Worm (Caenorhabditis elegans) whole organism, L2 larva: ENCODE measurements around the gene twk-8.
A peak's percentile ranks its signal among the peaks of the same experiment; 100 is the strongest.

Experiments used
- F13H6.1 ChIP-seq: sonication (generic microtip); optimal IDR thresholded peaks from 2 replicates; lab custom pipeline; 2016; ENCODE audit warnings: missing genetic modification characterization, missing compliant biosample characterization
- lin-13 ChIP-seq: fragments of 150-350 bp; optimal IDR thresholded peaks from 2 replicates; lab custom pipeline; 2014; ENCODE audit warnings: missing biosample characterization, missing genetic modification reagents, missing genetic modification characterization
- mab-5 ChIP-seq: fragments of 150-350 bp; optimal IDR thresholded peaks from 2 replicates; lab custom pipeline; 2014; ENCODE audit warnings: missing biosample characterization, missing genetic modification characterization
- nhr-10 ChIP-seq: sonication (generic microtip); optimal IDR thresholded peaks from 2 replicates; lab custom pipeline; 2017; ENCODE audit warnings: missing biosample characterization, missing genetic modification characterization
- nhr-11 ChIP-seq: fragments of 150-350 bp; optimal IDR thresholded peaks from 2 replicates; lab custom pipeline; 2014; ENCODE audit warnings: missing biosample characterization, missing genetic modification characterization
- ztf-11 ChIP-seq: sonication (generic microtip); optimal IDR thresholded peaks from 2 replicates; lab custom pipeline; 2017; ENCODE audit warnings: missing biosample characterization, missing genetic modification characterization

DNA sequence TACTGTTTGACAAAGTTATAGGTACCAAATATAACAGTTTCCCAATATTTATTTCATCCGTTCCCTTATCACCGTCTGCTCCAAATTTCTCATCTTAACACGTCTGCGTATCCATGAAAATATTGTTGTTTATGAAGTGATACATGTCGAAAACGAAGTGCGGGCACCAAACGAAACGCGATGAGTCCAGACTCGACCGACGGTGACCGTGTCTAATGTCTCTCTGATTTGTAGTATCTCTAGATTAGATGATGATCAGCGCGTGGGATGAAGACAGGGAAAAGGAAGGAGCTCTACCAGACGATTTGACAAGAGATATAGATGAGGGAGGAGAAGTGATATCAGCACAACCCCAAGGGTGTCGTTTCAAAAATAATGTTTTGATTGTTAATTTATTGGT is 2.0 kb upstream of the twk-8 start:
- TF ChIP-seq lin-13 (GFP tag; lab: Kevin White, UChicago) = no peak
- peak; percentile 70 for TF ChIP-seq F13H6.1 (tag; lab: Kevin White, UChicago)
- TF ChIP-seq mab-5 (tag; lab: Kevin White, UChicago) = no peak
- no peak for TF ChIP-seq nhr-10 (tag; lab: Kevin White, UChicago)
- TF ChIP-seq nhr-11 (tag; lab: Kevin White, UChicago) = no peak
- no peak for TF ChIP-seq ztf-11 (tag; lab: Kevin White, UChicago)
